Worm (Caenorhabditis elegans) whole organism, L3 larva: Measurements from ENCODE around the gene che-2.

Experiments
- R02D3.7 ChIP-seq: fragments of 150-350 bp; optimal IDR thresholded peaks from 2 replicates; lab custom pipeline; 2014; ENCODE audit warnings: missing biosample characterization, missing genetic modification characterization
- nfya-1 ChIP-seq: sonication (generic microtip); optimal IDR thresholded peaks from 2 replicates; lab custom pipeline; 2017; ENCODE audit warnings: missing genetic modification characterization, mild to moderate bottlenecking, missing compliant biosample characterization, antibody characterized with exemption, moderate library complexity; ENCODE audit not compliant: insufficient read depth
- snpc-4 ChIP-seq: fragments of 150-350 bp; optimal IDR thresholded peaks from 2 replicates; lab custom pipeline; 2014; ENCODE audit warnings: missing biosample characterization, missing genetic modification characterization
- zag-1 ChIP-seq: fragments of 150-350 bp; optimal IDR thresholded peaks from 2 replicates; lab custom pipeline; 2014; ENCODE audit warnings: missing biosample characterization, missing genetic modification characterization

DNA sequence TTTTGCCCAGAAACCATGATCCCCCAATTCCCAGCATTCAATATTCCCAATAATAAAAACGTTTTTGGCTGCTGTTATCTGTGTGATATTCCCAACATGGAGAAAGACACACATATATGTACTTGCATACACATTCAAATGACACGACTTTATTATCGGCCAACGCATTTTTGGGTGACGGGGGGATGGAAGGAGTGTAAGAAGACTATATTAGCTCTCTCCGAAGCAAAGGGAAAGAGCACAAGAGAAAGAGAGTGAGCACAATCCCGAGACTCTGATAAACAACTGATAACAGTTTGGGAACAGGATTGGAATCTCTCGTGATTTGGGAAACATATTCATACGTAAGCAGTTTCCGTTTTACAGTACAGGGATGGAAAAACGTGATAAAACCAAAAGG is 40.8 kb upstream of the che-2 start:
- TF ChIP-seq R02D3.7 (tag; lab: Kevin White, UChicago) (no peak), nfya-1 (tag; lab: Kevin White, UChicago) (peak; percentile 1), snpc-4 (tag; lab: Kevin White, UChicago) (no peak), zag-1 (tag; lab: Kevin White, UChicago) (no peak)
